Worm (Caenorhabditis elegans): ENCODE data around the gene fipr-12.

The fipr-12 gene

DNA sequence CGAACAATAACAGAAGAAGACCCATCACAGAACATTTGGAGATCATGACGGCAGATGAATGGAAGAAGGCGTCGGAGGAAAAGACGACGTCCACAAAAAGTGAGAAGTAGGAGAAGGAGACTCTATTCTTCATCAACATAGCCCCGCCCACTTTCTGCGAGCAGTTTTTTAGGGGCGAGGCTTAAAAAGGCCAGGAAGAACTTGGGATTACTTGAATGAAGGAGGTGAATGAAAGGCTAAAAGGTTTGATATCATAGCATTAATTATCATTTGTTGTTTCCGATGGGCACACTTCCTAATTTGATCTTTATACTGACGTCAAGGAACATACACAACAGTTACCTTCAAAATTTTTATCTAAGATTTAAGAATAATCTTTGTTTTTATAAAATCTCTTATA is 5.7 kb downstream of the fipr-12 start, which contains the start of gene nlp-58:
TSS of gene nlp-58 (minus strand) at position 101 of the 400 bp plus-strand sequence.
- TF ChIP-seq ztf-1 (GFP tag; conservative IDR thresholded peaks at IDR 0.05) (no peak), egl-27 (tag; optimal IDR thresholded peaks at IDR 0.05) (no peak), ztf-11 (tag; optimal IDR thresholded peaks at IDR 0.05) (no peak), ceh-16 (tag; optimal IDR thresholded peaks at IDR 0.05) (no peak), ztf-4 (tag; optimal IDR thresholded peaks at IDR 0.05) (no peak), nhr-23 (tag; optimal IDR thresholded peaks at IDR 0.05) (no peak), ceh-82 (tag; optimal IDR thresholded peaks at IDR 0.05) (no peak), dmd-4 (tag; optimal IDR thresholded peaks at IDR 0.05) (no peak), lin-39 (tag; optimal IDR thresholded peaks at IDR 0.05) (no peak), unc-39 (tag; optimal IDR thresholded peaks at IDR 0.05) (no peak), zag-1 (tag; optimal IDR thresholded peaks at IDR 0.05) (no peak), nhr-11 (tag; optimal IDR thresholded peaks at IDR 0.05) (no peak), skn-1 (tag; optimal IDR thresholded peaks at IDR 0.05) (no peak), C34F6.9 (tag; optimal IDR thresholded peaks at IDR 0.05) (no peak), lin-13 (GFP tag; optimal IDR thresholded peaks at IDR 0.05) (no peak), F13H6.1 (tag; optimal IDR thresholded peaks at IDR 0.05) (no peak), elt-3 (tag; optimal IDR thresholded peaks at IDR 0.05) (no peak), aly-2 (tag; optimal IDR thresholded peaks at IDR 0.05) (no peak), R02D3.7 (tag; optimal IDR thresholded peaks at IDR 0.05) (no peak)

DNA sequence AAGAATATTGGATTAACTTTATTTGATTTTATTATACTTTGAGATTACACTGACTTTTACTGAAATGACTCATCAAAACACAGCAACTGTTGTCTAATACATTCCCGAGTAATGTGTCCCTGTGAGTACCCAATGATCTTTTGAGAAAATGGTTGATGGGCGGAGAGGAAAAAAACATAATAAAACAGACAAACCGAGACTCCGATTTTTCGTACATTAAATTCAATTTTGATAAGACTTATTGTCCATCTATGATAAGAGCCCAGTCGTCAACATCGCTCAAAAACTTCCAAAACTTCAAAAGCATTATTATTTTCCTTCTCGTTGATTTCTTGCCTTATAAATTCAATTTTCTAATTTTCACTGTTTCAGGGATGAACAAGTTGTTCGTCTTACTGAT is 7.7 kb downstream of the fipr-12 start, which contains the start of gene ttr-46:
TSS of gene ttr-46 (plus strand) at position 373 of the 400 bp plus-strand sequence.
- TF ChIP-seq aly-2 (tag; optimal IDR thresholded peaks at IDR 0.05) (no peak), fos-1 (tag; optimal IDR thresholded peaks at IDR 0.05) (peak; percentile 56)

DNA sequence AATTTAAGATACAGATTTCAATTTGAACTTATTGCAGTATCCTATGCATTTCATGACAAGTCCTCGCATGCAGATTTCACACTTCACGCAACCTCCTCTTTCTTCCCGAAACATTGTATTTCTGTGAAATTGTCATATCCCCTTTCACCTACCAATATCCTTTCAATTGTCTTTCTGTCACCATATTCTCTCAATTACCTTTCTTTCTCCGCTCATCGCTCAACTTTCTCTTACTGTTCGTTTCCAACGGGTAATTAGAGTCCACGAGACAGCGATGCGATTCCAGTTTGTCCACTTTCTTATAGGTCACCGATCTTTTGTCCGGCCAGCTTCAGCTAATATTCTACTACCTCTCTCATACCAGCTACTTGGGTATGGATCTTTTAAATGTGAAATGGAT is 9.3 kb downstream of the fipr-12 start, which contains the start of gene mam-5:
TSS of gene mam-5 (plus strand) at position 304 of the 400 bp plus-strand sequence.
- TF ChIP-seq lin-13 (GFP tag; optimal IDR thresholded peaks at IDR 0.05) (no peak), nhr-77 (tag; optimal IDR thresholded peaks at IDR 0.05) (no peak), alr-1 (tag; optimal IDR thresholded peaks at IDR 0.05) (no peak), sem-4 (tag; optimal IDR thresholded peaks at IDR 0.05) (no peak), nhr-6 (tag; optimal IDR thresholded peaks at IDR 0.05) (no peak), mbf-1 (tag; optimal IDR thresholded peaks at IDR 0.05) (no peak), Y55F3AM.14 (GFP tag; optimal IDR thresholded peaks at IDR 0.05) (no peak), zag-1 (tag; optimal IDR thresholded peaks at IDR 0.05) (no peak), snpc-4 (tag; optimal IDR thresholded peaks at IDR 0.05) (no peak)

DNA sequence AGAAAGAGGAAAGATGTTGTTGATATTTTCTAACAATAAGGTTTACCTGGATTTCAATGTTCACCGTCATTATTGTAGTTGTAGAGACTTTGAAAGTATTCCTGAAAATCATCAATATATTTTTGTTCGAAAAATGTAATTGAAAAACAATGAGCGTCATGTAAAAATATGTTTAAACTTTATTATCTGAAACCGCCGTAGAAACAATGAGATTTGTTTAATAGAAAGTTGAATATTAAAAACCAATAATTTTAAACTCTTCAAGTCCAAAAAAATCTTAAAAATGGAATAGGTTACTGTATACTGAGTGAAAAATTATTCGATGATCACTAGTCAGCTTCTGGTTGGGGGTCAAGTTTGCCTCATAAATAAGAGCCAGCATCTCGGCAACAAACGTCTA is 15.1 kb downstream of the fipr-12 start, which contains the start of gene anmt-3:
TSS of gene anmt-3 (minus strand) at position 101 of the 400 bp plus-strand sequence.
- TF ChIP-seq lin-11 (tag; optimal IDR thresholded peaks at IDR 0.05) (no peak), ztf-4 (tag; optimal IDR thresholded peaks at IDR 0.05) (no peak), peb-1 (tag; optimal IDR thresholded peaks at IDR 0.05) (no peak), sma-3 (GFP tag; optimal IDR thresholded peaks at IDR 0.05) (no peak), R02D3.7 (tag; optimal IDR thresholded peaks at IDR 0.05) (no peak), crh-2 (tag; optimal IDR thresholded peaks at IDR 0.05) (no peak), ceh-82 (tag; optimal IDR thresholded peaks at IDR 0.05) (no peak), nhr-237 (tag; optimal IDR thresholded peaks at IDR 0.05) (no peak), nhr-23 (tag; optimal IDR thresholded peaks at IDR 0.05) (no peak), unc-55 (GFP tag; optimal IDR thresholded peaks at IDR 0.05) (no peak), F13H6.1 (tag; optimal IDR thresholded peaks at IDR 0.05) (no peak), nhr-10 (tag; optimal IDR thresholded peaks at IDR 0.05) (no peak), fos-1 (tag; optimal IDR thresholded peaks at IDR 0.05) (no peak), ceh-16 (tag; optimal IDR thresholded peaks at IDR 0.05) (no peak), nhr-21 (tag; optimal IDR thresholded peaks at IDR 0.05) (no peak)

DNA sequence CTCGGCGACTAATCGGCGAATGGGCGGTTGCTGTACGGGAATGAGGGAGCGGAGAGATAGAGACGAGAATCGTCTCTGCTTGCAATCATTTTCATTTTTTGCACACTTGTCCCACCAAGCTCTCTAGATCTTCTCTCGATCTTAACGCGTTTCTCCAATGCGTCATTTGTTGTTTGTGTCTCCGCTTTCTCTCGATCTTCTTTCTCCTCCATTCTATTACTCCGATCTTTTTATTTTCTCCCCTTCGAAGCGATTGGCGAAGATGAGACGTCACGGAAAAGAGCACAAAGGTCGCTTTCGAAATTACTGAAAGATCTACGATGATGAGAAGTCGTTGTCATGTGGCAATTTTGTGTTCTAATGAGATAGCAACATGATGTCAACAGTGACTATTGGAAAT is 15.5 kb downstream of the fipr-12 start:
- no peak for TF ChIP-seq unc-39 (tag; optimal IDR thresholded peaks at IDR 0.05)
- no peak for TF ChIP-seq ceh-82 (tag; optimal IDR thresholded peaks at IDR 0.05)
- TF ChIP-seq nhr-12 (tag; optimal IDR thresholded peaks at IDR 0.05) = no peak
- TF ChIP-seq nhr-23 (tag; optimal IDR thresholded peaks at IDR 0.05) = no peak
- peak; percentile 46 for TF ChIP-seq sma-9 (GFP tag; optimal IDR thresholded peaks at IDR 0.05)
- no peak for TF ChIP-seq sma-9 (tag; optimal IDR thresholded peaks at IDR 0.05)
- TF ChIP-seq nhr-11 (tag; optimal IDR thresholded peaks at IDR 0.05) = no peak
- no peak for TF ChIP-seq mbf-1 (tag; optimal IDR thresholded peaks at IDR 0.05)
- TF ChIP-seq R02D3.7 (tag; optimal IDR thresholded peaks at IDR 0.05) = no peak
- no peak for TF ChIP-seq nhr-237 (tag; optimal IDR thresholded peaks at IDR 0.05)
- no peak for TF ChIP-seq aly-2 (tag; optimal IDR thresholded peaks at IDR 0.05)
- no peak for TF ChIP-seq alr-1 (tag; optimal IDR thresholded peaks at IDR 0.05)
- no peak for TF ChIP-seq snpc-4 (tag; optimal IDR thresholded peaks at IDR 0.05)
- no peak for TF ChIP-seq elt-3 (tag; optimal IDR thresholded peaks at IDR 0.05)
- TF ChIP-seq ZK546.5 (tag; optimal IDR thresholded peaks at IDR 0.05) = no peak
- no peak for TF ChIP-seq skn-1 (tag; optimal IDR thresholded peaks at IDR 0.05)
- TF ChIP-seq C34F6.9 (tag; optimal IDR thresholded peaks at IDR 0.05) = peak; percentile 29
- no peak for TF ChIP-seq nhr-10 (tag; optimal IDR thresholded peaks at IDR 0.05)
- TF ChIP-seq peb-1 (tag; optimal IDR thresholded peaks at IDR 0.05) = no peak
- peak in 1 of 2 experiments; percentile 44 for TF ChIP-seq lsy-2 (tag; optimal IDR thresholded peaks at IDR 0.05)
- TF ChIP-seq elt-1 (tag; optimal IDR thresholded peaks at IDR 0.05) = no peak
- TF ChIP-seq nhr-77 (tag; optimal IDR thresholded peaks at IDR 0.05) = no peak
- TF ChIP-seq lin-13 (GFP tag; optimal IDR thresholded peaks at IDR 0.05) = no peak
- TF ChIP-seq ceh-16 (tag; optimal IDR thresholded peaks at IDR 0.05) = no peak
- peak; percentile 73 for TF ChIP-seq nhr-129 (tag; optimal IDR thresholded peaks at IDR 0.05)
- no peak for TF ChIP-seq lin-11 (tag; optimal IDR thresholded peaks at IDR 0.05)
- no peak for TF ChIP-seq sma-3 (GFP tag; optimal IDR thresholded peaks at IDR 0.05)
- TF ChIP-seq ztf-4 (tag; optimal IDR thresholded peaks at IDR 0.05) = no peak
- TF ChIP-seq dmd-4 (tag; optimal IDR thresholded peaks at IDR 0.05) = no peak
- peak; percentile 23 for TF ChIP-seq nhr-6 (tag; optimal IDR thresholded peaks at IDR 0.05)

Measured in whole organism, L2 larva.